Worm (Caenorhabditis elegans) whole organism, L1 larva: ENCODE measurements around the gene nhr-4.

Experiments used
- ama-1 ChIP-seq: fragments of 150-350 bp; optimal IDR thresholded peaks from 2 replicates; lab custom pipeline; 2014
- dpl-1 ChIP-seq, 3 experiments: fragments of 150-350 bp in 2 of 3; sonication (generic microtip) in 1 of 3; optimal IDR thresholded peaks; 2 replicates each; lab custom pipeline; 2014 to 2017; ENCODE audit warnings: missing biosample characterization in 3 of 3, missing genetic modification characterization in 3 of 3, missing genetic modification reagents in 3 of 3
- hlh-4 ChIP-seq: sonication (generic microtip); optimal IDR thresholded peaks from 2 replicates; lab custom pipeline; 2016; ENCODE audit warnings: mild to moderate bottlenecking, missing genetic modification characterization, missing compliant biosample characterization
- nhr-237 ChIP-seq: fragments of 150-350 bp; optimal IDR thresholded peaks from 2 replicates; lab custom pipeline; 2014; ENCODE audit warnings: missing biosample characterization, missing genetic modification characterization

DNA sequence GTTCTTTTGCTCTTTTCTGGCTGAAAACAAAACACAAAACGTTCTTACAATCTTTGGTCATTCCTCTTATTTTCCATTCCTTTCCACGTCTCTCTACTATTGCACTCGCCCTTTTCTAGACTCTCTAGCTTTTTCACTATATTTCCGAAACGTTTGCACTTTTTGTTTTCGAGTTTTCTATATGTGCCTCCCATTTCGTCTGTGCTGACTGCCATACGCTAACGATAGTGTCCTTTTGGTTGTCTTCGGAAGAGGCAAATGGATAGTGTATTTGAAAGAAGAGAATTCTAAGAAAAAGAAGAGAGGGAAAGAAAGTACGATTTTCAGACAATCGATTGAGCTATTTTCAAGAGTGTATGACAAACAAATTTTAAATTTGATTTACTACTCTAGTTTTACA is 6.3 kb upstream of the nhr-4 start:
- TF ChIP-seq hlh-4 (tag; lab: Kevin White, UChicago) (no peak), dpl-1 (GFP tag; optimal IDR thresholded peaks at IDR 0.05; lab: Kevin White, UChicago) (no peak), ama-1 (no peak), nhr-237 (tag; lab: Kevin White, UChicago) (no peak)
